Worm (Caenorhabditis elegans): ENCODE results near the gene T05A7.11.

- TF ChIP-seq repo-1 (tag; optimal IDR thresholded peaks at IDR 0.05): no peak
- no peak for TF ChIP-seq ztf-28 (GFP tag; IDR thresholded peaks at IDR 0.05)
- no peak for TF ChIP-seq snpc-4 (GFP tag; optimal IDR thresholded peaks at IDR 0.05)
- no peak for TF ChIP-seq snpc-4 (tag; optimal IDR thresholded peaks at IDR 0.05)
- TF ChIP-seq ceh-91 (GFP tag; IDR thresholded peaks at IDR 0.05): no peak
- TF ChIP-seq dpl-1 (GFP tag; optimal IDR thresholded peaks at IDR 0.05): no peak
- TF ChIP-seq unc-130 (GFP tag; optimal IDR thresholded peaks at IDR 0.05): no peak
- TF ChIP-seq rec-8 (tag; optimal IDR thresholded peaks at IDR 0.05): no peak
- TF ChIP-seq nhr-90 (tag; optimal IDR thresholded peaks at IDR 0.05): no peak
- no peak for TF ChIP-seq ztf-25 (GFP tag; IDR thresholded peaks at IDR 0.05)
- no peak for TF ChIP-seq Y53G8AR.9 (GFP tag; conservative IDR thresholded peaks at IDR 0.05)
Measured at ce11 chrII:4689477-4689876, 24.2 kb upstream of the T05A7.11 start, which contains the start of gene F10G7.12.
